Worm (Caenorhabditis elegans): ENCODE data around the gene srx-131.

DNA sequence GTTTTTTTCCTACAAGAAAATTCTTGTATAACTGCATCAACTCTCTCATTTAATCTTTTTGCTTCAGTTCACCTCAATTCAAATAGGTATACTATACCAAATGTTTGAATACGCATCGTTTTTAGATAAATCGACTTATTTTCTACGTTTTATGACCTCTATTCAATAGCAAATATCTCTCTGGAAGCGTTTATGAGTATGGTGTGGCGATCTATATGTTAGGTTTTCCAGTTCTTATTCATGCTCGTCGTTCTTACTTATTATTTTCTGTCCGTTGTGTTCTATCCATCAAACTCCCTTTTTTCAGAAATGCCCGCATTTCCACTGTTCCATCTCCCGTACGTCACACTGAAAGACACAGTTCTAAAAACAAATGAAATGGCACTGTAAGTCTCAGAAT is 35.4 kb downstream of the srx-131 start, which contains the start of gene T22G5.3:
- TF ChIP-seq ama-1 (optimal IDR thresholded peaks at IDR 0.05): no peak
- TF ChIP-seq ets-7 (tag; optimal IDR thresholded peaks at IDR 0.05): no peak
- no peak for TF ChIP-seq ceh-13 (GFP tag; optimal IDR thresholded peaks at IDR 0.05)
- TF ChIP-seq sea-1 (GFP tag; conservative IDR thresholded peaks at IDR 0.05): no peak
- TF ChIP-seq scrt-1 (GFP tag; IDR thresholded peaks at IDR 0.05): no peak
- no peak for TF ChIP-seq tbx-37 (GFP tag; conservative IDR thresholded peaks at IDR 0.05)
- TF ChIP-seq flt-1 (GFP tag; IDR thresholded peaks at IDR 0.05): no peak
- no peak for TF ChIP-seq F13C5.2 (tag; optimal IDR thresholded peaks at IDR 0.05)
- TF ChIP-seq aly-1 (tag; optimal IDR thresholded peaks at IDR 0.05): no peak
- no peak for TF ChIP-seq pes-1 (GFP tag; IDR thresholded peaks at IDR 0.05)
- TF ChIP-seq B0310.2 (tag; optimal IDR thresholded peaks at IDR 0.05): no peak
- no peak for TF ChIP-seq hmbx-1 (tag; optimal IDR thresholded peaks at IDR 0.05)
- TF ChIP-seq tbx-11 (GFP tag; IDR thresholded peaks at IDR 0.05): no peak
- TF ChIP-seq hnd-1 (tag; optimal IDR thresholded peaks at IDR 0.05): no peak
